Worm (Caenorhabditis elegans): ENCODE data around the gene dpf-7.

The dpf-7 gene

ce11 chrIV:4802494-4802893, at the start of gene dpf-7:
dpf-7 (minus strand) TSS chrIV:4802594.
- TF ChIP-seq C34F6.9 (tag; optimal IDR thresholded peaks at IDR 0.05) (no peak), ztf-4 (tag; optimal IDR thresholded peaks at IDR 0.05) (no peak), lin-39 (tag; optimal IDR thresholded peaks at IDR 0.05) (no peak), nhr-23 (tag; optimal IDR thresholded peaks at IDR 0.05) (no peak), ceh-16 (tag; optimal IDR thresholded peaks at IDR 0.05) (no peak), ceh-82 (tag; optimal IDR thresholded peaks at IDR 0.05) (no peak), R02D3.7 (tag; optimal IDR thresholded peaks at IDR 0.05) (no peak)

DNA sequence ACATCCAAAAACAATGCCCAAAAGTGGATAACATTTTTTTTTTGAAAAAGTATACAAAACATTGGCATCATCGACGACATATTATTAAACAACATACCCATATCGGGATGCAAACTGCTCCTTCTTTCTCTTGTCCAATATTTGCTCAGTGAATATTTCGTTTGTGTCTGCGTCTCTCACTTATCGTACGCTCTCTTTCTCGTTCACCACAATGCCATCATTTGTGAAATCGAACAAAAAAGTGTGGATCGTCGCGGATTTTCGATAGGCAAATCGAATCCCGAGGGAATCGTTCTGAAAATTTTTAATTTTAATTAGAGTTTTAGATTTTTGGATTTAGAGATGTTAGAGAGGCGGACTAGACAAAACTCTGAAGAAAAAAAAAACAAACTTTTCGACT, 44.4 kb upstream of the dpf-7 start, which contains the start of gene tat-2:
Gene tat-2, minus strand, starts transcription at position 101 of the 400 bp plus-strand sequence.
- no peak for TF ChIP-seq Y55F3AM.14 (GFP tag; optimal IDR thresholded peaks at IDR 0.05)
- no peak for TF ChIP-seq zag-1 (tag; optimal IDR thresholded peaks at IDR 0.05)
- TF ChIP-seq egl-27 (tag; optimal IDR thresholded peaks at IDR 0.05) = no peak
- TF ChIP-seq nhr-237 (tag; optimal IDR thresholded peaks at IDR 0.05) = no peak
- no peak for TF ChIP-seq sem-4 (tag; optimal IDR thresholded peaks at IDR 0.05)
- no peak for TF ChIP-seq ceh-16 (tag; optimal IDR thresholded peaks at IDR 0.05)
- no peak for TF ChIP-seq lin-39 (tag; optimal IDR thresholded peaks at IDR 0.05)
- no peak for TF ChIP-seq F13H6.1 (tag; optimal IDR thresholded peaks at IDR 0.05)
- no peak for TF ChIP-seq aly-2 (tag; optimal IDR thresholded peaks at IDR 0.05)
- no peak for TF ChIP-seq mbf-1 (tag; optimal IDR thresholded peaks at IDR 0.05)
- TF ChIP-seq lsy-2 (tag; optimal IDR thresholded peaks at IDR 0.05) = no peak
- TF ChIP-seq lin-11 (tag; optimal IDR thresholded peaks at IDR 0.05) = no peak

DNA sequence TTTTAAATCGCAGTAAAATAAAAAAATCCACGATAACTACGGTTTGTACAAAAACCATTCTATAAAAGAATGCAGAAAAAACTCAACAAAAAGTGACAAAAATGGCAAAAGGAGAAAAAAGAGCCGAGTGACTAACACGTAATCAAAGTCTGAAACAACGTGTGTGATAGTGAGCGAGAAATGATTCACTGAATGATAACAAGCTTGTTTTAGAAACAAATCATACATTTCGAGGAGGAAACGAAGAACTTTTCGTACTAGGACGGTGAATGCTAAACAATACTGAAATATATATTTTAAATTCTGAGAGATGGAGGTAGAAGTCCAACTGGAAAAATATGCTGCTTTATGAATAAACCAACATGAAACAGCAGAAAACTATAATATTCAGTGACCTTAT, 39.6 kb upstream of the dpf-7 start:
- TF ChIP-seq skn-1 (tag; optimal IDR thresholded peaks at IDR 0.05) (no peak), fos-1 (tag; optimal IDR thresholded peaks at IDR 0.05) (peak; percentile 86)

DNA sequence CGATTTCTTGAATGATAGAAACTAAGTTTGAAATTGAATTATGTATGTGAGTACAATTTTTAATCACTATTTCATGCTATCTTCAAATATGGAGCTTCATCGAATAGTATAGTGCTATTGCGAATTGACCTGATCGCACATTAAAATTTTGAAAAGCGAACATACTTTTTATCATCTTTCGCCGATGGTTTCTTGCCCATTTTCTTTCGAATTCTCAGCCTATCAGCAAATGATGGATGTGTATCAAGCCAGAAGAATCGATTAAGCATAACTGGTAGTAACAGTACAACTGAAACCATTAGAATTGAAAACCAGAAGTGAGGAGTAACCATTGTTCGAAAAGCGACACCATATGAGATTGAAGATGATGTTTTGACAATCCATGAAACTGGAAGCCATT, 27.2 kb upstream of the dpf-7 start:
- TF ChIP-seq nhr-77 (tag; optimal IDR thresholded peaks at IDR 0.05) (no peak), ama-1 (optimal IDR thresholded peaks at IDR 0.05) (no peak), ZK546.5 (tag; optimal IDR thresholded peaks at IDR 0.05) (no peak), alr-1 (tag; optimal IDR thresholded peaks at IDR 0.05) (no peak), lsy-2 (tag; optimal IDR thresholded peaks at IDR 0.05) (no peak), sma-9 (GFP tag; optimal IDR thresholded peaks at IDR 0.05) (no peak), sma-9 (tag; optimal IDR thresholded peaks at IDR 0.05) (no peak), unc-62 (GFP tag; optimal IDR thresholded peaks at IDR 0.05) (no peak), nhr-129 (tag; optimal IDR thresholded peaks at IDR 0.05) (no peak), sma-3 (GFP tag; optimal IDR thresholded peaks at IDR 0.05) (no peak), lin-39 (tag; optimal IDR thresholded peaks at IDR 0.05) (no peak), nhr-11 (tag; optimal IDR thresholded peaks at IDR 0.05) (no peak), egl-27 (tag; optimal IDR thresholded peaks at IDR 0.05) (no peak), dmd-4 (tag; optimal IDR thresholded peaks at IDR 0.05) (no peak), mdl-1 (tag; optimal IDR thresholded peaks at IDR 0.05) (no peak), nhr-21 (tag; optimal IDR thresholded peaks at IDR 0.05) (no peak), ceh-82 (tag; optimal IDR thresholded peaks at IDR 0.05) (no peak), mbf-1 (tag; optimal IDR thresholded peaks at IDR 0.05) (no peak), snpc-4 (tag; optimal IDR thresholded peaks at IDR 0.05) (no peak)

DNA sequence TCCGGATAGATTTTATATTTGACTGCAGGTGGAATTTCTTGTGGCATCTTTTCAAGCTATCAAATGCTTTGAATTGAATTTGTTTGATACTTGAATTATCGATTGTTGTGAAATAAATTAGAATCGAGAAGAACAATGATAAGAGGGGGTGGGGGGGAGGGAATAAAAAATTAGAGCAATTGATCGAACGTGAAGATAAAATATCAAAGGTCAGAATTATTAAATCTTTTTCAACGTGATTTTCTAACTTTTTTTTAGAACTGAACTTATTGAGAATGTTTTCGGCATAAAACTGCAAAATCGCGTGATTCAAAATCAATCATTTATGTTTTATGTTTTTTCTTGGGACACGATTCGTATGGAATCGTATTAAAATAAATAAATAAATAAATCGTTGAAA, 24.8 kb upstream of the dpf-7 start, which contains the start of gene mpz-4:
Gene mpz-4, minus strand, starts transcription at position 101 of the 400 bp plus-strand sequence.
- no peak for TF ChIP-seq unc-55 (GFP tag; optimal IDR thresholded peaks at IDR 0.05)
- no peak for TF ChIP-seq C34F6.9 (tag; optimal IDR thresholded peaks at IDR 0.05)
- TF ChIP-seq nhr-10 (tag; optimal IDR thresholded peaks at IDR 0.05) = no peak
- TF ChIP-seq sma-9 (GFP tag; optimal IDR thresholded peaks at IDR 0.05) = no peak
- no peak for TF ChIP-seq sma-9 (tag; optimal IDR thresholded peaks at IDR 0.05)
- TF ChIP-seq nhr-12 (tag; optimal IDR thresholded peaks at IDR 0.05) = no peak
- no peak for TF ChIP-seq ztf-4 (tag; optimal IDR thresholded peaks at IDR 0.05)
- no peak for TF ChIP-seq egl-27 (tag; optimal IDR thresholded peaks at IDR 0.05)
- TF ChIP-seq nhr-23 (tag; optimal IDR thresholded peaks at IDR 0.05) = no peak
- no peak for TF ChIP-seq ZK546.5 (tag; optimal IDR thresholded peaks at IDR 0.05)
- no peak for TF ChIP-seq mab-5 (tag; optimal IDR thresholded peaks at IDR 0.05)
- no peak for TF ChIP-seq lin-39 (tag; optimal IDR thresholded peaks at IDR 0.05)
- no peak for TF ChIP-seq ama-1 (optimal IDR thresholded peaks at IDR 0.05)
- TF ChIP-seq lin-11 (tag; optimal IDR thresholded peaks at IDR 0.05) = no peak
- TF ChIP-seq nhr-129 (tag; optimal IDR thresholded peaks at IDR 0.05) = no peak
- no peak for TF ChIP-seq peb-1 (tag; optimal IDR thresholded peaks at IDR 0.05)
